Fruit fly (Drosophila melanogaster): ENCODE measurements around the gene CG42780.

The CG42780 gene

DNA sequence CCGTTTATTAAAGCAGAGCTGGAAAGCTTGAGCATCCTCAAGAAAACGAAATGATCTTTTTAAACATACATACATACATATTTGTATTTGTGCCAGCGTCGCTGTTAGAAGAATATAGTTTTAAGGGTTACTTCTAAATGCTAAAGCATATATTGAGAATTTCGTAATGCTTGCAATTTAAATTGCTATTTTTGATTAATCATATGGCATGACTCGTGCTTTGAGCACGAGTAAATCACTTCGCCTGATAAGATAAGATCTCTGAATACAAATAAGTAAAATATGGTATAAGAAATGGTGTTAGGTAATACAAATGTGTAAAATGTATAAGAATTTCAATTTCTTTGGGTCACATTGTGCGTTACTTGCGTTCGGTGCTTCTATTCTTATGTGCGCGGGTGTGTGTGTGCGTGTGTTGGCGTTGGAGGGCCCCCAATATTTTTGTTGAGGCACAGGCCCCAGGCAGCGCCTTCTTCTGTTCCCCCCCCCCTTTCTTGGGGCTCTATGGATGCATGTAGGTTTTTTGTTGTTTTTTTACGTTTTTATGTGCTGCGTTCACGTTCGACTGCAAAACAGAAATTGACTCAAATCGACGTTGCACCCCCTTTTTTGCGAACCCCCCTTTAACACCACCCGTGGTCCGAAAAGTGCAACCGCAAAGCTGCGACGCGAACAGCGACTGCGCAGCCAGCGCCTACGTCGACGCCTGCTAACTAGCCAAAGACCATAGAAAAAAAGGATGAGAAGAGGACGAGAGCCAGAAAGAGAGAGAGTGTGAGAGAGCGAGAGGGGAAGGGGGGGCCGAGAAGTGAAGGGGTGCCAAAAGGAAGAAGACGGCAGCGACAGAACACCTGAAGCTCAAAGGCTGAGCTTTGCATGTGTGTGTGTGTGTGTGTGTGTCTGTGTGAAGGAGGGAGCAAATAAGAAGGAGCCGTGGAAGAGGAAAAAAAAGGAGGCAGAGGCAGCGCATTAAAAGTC, 30.4 kb downstream of the CG42780 start (continued):
- TF ChIP-seq CG11560 (tag; IDR thresholded peaks at IDR 0.05), result no peak
- no peak for TF ChIP-seq luna (GFP tag; optimal IDR thresholded peaks at IDR 0.05)
- no peak for TF ChIP-seq ham (GFP tag; IDR thresholded peaks at IDR 0.05)
- TF ChIP-seq Mrtf (GFP tag; IDR thresholded peaks at IDR 0.05), result no peak; the same call in 2 of the 3 replicates
- peak; percentile 60 for TF ChIP-seq CG12659 (GFP tag; optimal IDR thresholded peaks at IDR 0.05)
- peak; percentile 90 for TF ChIP-seq CG18262 (tag; optimal IDR thresholded peaks at IDR 0.05)
- TF ChIP-seq CG10959 (GFP tag; IDR thresholded peaks at IDR 0.05), result peak; percentile 32; the same call in 1 of the 2 replicates
- TF ChIP-seq wor (GFP tag; IDR thresholded peaks at IDR 0.05), result no peak
- TF ChIP-seq toy (GFP tag; IDR thresholded peaks at IDR 0.05), result no peak
- peak; percentile 20; the same call in 1 of the 3 replicates for TF ChIP-seq dysf (GFP tag; IDR thresholded peaks at IDR 0.05)
- no peak for TF ChIP-seq bbx (GFP tag; IDR thresholded peaks at IDR 0.05; ENCODE audit: partially characterized antibody)
- TF ChIP-seq Chrac-16 (GFP tag; optimal IDR thresholded peaks at IDR 0.05), result peak; percentile 29
- no peak for TF ChIP-seq CG17568 (GFP tag; optimal IDR thresholded peaks at IDR 0.05)
- TF ChIP-seq mam (GFP tag; optimal IDR thresholded peaks at IDR 0.05), result no peak
- TF ChIP-seq NfI (GFP tag; optimal IDR thresholded peaks at IDR 0.05), result no peak
- no peak for TF ChIP-seq CG6765 (GFP tag; optimal IDR thresholded peaks at IDR 0.05)
- TF ChIP-seq CG8359 (GFP tag; optimal IDR thresholded peaks at IDR 0.05; ENCODE audit: borderline replicate concordance), result peak; percentile 43
- no peak for TF ChIP-seq CG32767 (GFP tag; IDR thresholded peaks at IDR 0.05)
- peak; percentile 65 for TF ChIP-seq D19A (tag; optimal IDR thresholded peaks at IDR 0.05)
- peak; percentile 57 for TF ChIP-seq CG15601 (tag; optimal IDR thresholded peaks at IDR 0.05)
- no peak for TF ChIP-seq vfl (GFP tag; optimal IDR thresholded peaks at IDR 0.05)
- TF ChIP-seq gsb (GFP tag; IDR thresholded peaks at IDR 0.05), result no peak
- no peak for TF ChIP-seq B-H1 (GFP tag; IDR thresholded peaks at IDR 0.05)
- peak; percentile 33 for TF ChIP-seq Ada2b (GFP tag; IDR thresholded peaks at IDR 0.05)
- no peak for TF ChIP-seq CG7745 (tag; optimal IDR thresholded peaks at IDR 0.05)
- TF ChIP-seq Hr78 (GFP tag; optimal IDR thresholded peaks at IDR 0.05), result no peak
- peak; percentile 56 for TF ChIP-seq Hr3 (GFP tag; optimal IDR thresholded peaks at IDR 0.05)
- no peak for TF ChIP-seq Scr (GFP tag; IDR thresholded peaks at IDR 0.05; ENCODE audit: partially characterized antibody)
- TF ChIP-seq ind (GFP tag; optimal IDR thresholded peaks at IDR 0.05), result peak; percentile 28
- TF ChIP-seq HmgD (GFP tag; optimal IDR thresholded peaks at IDR 0.05), result no peak
- no peak for TF ChIP-seq Opbp (GFP tag; IDR thresholded peaks at IDR 0.05; ENCODE audit: partially characterized antibody)
- TF ChIP-seq CG3838 (GFP tag; optimal IDR thresholded peaks at IDR 0.05), result no peak
- TF ChIP-seq CG11723 (GFP tag; optimal IDR thresholded peaks at IDR 0.05), result peak; percentile 46
- peak; percentile 27; the same call in 1 of the 3 replicates for TF ChIP-seq tgo (GFP tag; IDR thresholded peaks at IDR 0.05)
- no peak for TF ChIP-seq sens-2 (GFP tag; IDR thresholded peaks at IDR 0.05)
- TF ChIP-seq eyg (GFP tag; optimal IDR thresholded peaks at IDR 0.05), result no peak
- TF ChIP-seq CG4328 (GFP tag; optimal IDR thresholded peaks at IDR 0.05), result peak; percentile 54
- TF ChIP-seq dmrt11E (tag; optimal IDR thresholded peaks at IDR 0.05), result peak; percentile 74
- peak; percentile 47 for TF ChIP-seq slp2 (GFP tag; optimal IDR thresholded peaks at IDR 0.05)
- TF ChIP-seq Fer3 (tag; optimal IDR thresholded peaks at IDR 0.05), result no peak
- no peak for TF ChIP-seq crp (GFP tag; optimal IDR thresholded peaks at IDR 0.05)
- TF ChIP-seq tin (GFP tag; optimal IDR thresholded peaks at IDR 0.05), result peak; percentile 36
- no peak for TF ChIP-seq TFAM (GFP tag; optimal IDR thresholded peaks at IDR 0.05)
- no peak for TF ChIP-seq B-H2 (GFP tag; optimal IDR thresholded peaks at IDR 0.05)
- peak; percentile 52 for TF ChIP-seq CG4820 (GFP tag; optimal IDR thresholded peaks at IDR 0.05)
- 0 out of 3 replicates have a peak, but pooled peaks have one; percentile 39 for TF ChIP-seq ken (GFP tag; IDR thresholded peaks at IDR 0.05)
- TF ChIP-seq CG14667 (GFP tag; IDR thresholded peaks at IDR 0.05), result peak; percentile 27; the same call in 1 of the 2 replicates
- no peak for TF ChIP-seq Ets97D (GFP tag; optimal IDR thresholded peaks at IDR 0.05)
